Fruit fly (Drosophila melanogaster): ENCODE data around the gene Spase22-23.

The Spase22-23 gene

DNA sequence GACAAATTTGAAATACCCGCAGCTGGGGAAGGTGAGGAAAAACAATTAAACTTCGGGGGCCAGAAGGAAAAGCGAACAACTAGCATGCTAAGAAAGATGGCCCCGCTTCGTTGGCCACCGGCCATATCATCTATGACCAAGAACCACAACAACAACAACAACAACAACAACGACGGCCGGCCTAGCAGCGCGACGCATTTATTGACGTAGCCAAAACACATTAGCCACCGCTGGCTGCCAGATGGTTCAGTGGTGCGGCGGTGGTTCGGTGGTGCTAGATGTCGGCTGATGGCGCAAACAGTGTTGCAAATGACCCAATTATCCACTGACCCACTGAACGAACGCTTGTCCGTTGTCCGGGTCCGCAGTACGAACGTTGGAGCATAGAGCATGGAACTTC is 16.2 kb downstream of the Spase22-23 start:
- TF ChIP-seq CG4360 (GFP tag; IDR thresholded peaks at IDR 0.05) (peak; percentile 66), seq (GFP tag; IDR thresholded peaks at IDR 0.05) (no peak), Hey (tag; optimal IDR thresholded peaks at IDR 0.05) (no peak), pan (optimal IDR thresholded peaks at IDR 0.05) (no peak), pan (GFP tag; optimal IDR thresholded peaks at IDR 0.05 in 1 of 2, IDR thresholded peaks at IDR 0.05 in 1 of 2) (peak in 1 of 2 experiments; percentile 26), bowl (GFP tag; IDR thresholded peaks at IDR 0.05) (no peak), fd102C (GFP tag; optimal IDR thresholded peaks at IDR 0.05) (no peak), H2.0 (GFP tag; IDR thresholded peaks at IDR 0.05) (no peak), Dll (GFP tag; IDR thresholded peaks at IDR 0.05; ENCODE audit: partially characterized antibody) (0 out of 4 replicates have a peak, but pooled peaks have one; percentile 8), CG1832 (GFP tag; optimal IDR thresholded peaks at IDR 0.05) (no peak), usp (GFP tag; optimal IDR thresholded peaks at IDR 0.05) (no peak), onecut (GFP tag; IDR thresholded peaks at IDR 0.05) (no peak), CG32532 (GFP tag; IDR thresholded peaks at IDR 0.05) (0 out of 2 replicates have a peak, but pooled peaks have one; percentile 12), twi (tag; optimal IDR thresholded peaks at IDR 0.05) (peak; percentile 54), vvl (GFP tag; IDR thresholded peaks at IDR 0.05) (peak; percentile 19; the same call in 1 of the 2 replicates), nerfin-2 (GFP tag; IDR thresholded peaks at IDR 0.05; ENCODE audit: partially characterized antibody) (no peak)

DNA sequence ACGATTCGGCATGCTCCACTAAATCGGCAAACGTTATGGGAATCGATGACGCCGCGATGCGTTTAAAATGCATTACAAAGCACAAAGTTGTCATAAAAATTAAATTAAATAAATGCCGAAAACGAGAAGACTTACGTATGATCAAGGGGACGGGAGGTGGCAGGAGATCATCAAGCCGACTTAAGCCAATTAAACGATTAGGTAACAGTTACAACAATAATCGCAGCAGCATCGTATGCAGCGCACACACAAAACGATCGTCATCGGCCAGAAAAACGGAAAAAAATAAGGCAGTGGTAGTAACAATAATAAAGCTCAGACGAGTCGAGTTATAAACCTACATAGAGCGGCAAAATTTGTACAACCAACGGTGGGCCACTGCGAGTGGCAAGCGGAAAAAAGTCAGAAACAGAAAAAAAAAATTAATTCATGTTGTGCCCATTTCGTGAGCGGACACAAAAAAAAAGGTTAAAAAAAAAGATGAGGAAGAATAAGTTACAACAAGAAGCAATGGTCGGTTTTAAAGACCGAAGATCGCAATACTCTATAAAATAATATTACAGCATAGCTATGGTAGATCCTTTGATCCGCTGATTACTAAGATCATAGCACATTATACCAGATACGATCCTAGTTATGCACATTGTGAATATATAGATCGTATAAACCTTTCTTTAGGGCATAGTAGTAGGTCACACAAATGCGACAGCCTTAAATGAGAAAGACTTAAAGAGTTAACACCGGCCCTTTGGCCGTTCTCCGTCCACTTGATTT is 23.3 kb downstream of the Spase22-23 start:
- peak; percentile 48 for TF ChIP-seq Xbp1 (GFP tag; optimal IDR thresholded peaks at IDR 0.05)
- peak; percentile 6 for TF ChIP-seq mam (GFP tag; optimal IDR thresholded peaks at IDR 0.05)
- no peak for TF ChIP-seq Hand (GFP tag; optimal IDR thresholded peaks at IDR 0.05)
- TF ChIP-seq D19A (tag; optimal IDR thresholded peaks at IDR 0.05): peak; percentile 90
- no peak for TF ChIP-seq sim (GFP tag; IDR thresholded peaks at IDR 0.05)
- TF ChIP-seq CG15514 (GFP tag; optimal IDR thresholded peaks at IDR 0.05): peak; percentile 7
- peak; percentile 55; the same call in 2 of the 3 replicates for TF ChIP-seq Mrtf (GFP tag; IDR thresholded peaks at IDR 0.05)
- peak; percentile 17 for TF ChIP-seq jing (GFP tag; optimal IDR thresholded peaks at IDR 0.05)
- no peak for TF ChIP-seq HLHmδ (GFP tag; optimal IDR thresholded peaks at IDR 0.05)
- TF ChIP-seq Hr78 (GFP tag; optimal IDR thresholded peaks at IDR 0.05): peak in 1 of 2 experiments; percentile 36
- peak; percentile 19 for TF ChIP-seq CG12659 (GFP tag; optimal IDR thresholded peaks at IDR 0.05)
- TF ChIP-seq CG6254 (GFP tag; optimal IDR thresholded peaks at IDR 0.05): peak; percentile 31
- peak; percentile 72 for TF ChIP-seq Xrp1 (GFP tag; IDR thresholded peaks at IDR 0.05)
- TF ChIP-seq Gug (GFP tag; IDR thresholded peaks at IDR 0.05): no peak
- peak; percentile 61 for TF ChIP-seq CG12219 (GFP tag; optimal IDR thresholded peaks at IDR 0.05)
- TF ChIP-seq gsb-n (tag; optimal IDR thresholded peaks at IDR 0.05): peak; percentile 34
- peak; percentile 41 for TF ChIP-seq CG14710 (tag; optimal IDR thresholded peaks at IDR 0.05)
- peak; percentile 16 to 53 for TF ChIP-seq Pdp1 (GFP tag; optimal IDR thresholded peaks at IDR 0.05)
- no peak for TF ChIP-seq sens-2 (GFP tag; IDR thresholded peaks at IDR 0.05)
- peak; percentile 41 for TF ChIP-seq CG5245 (GFP tag; optimal IDR thresholded peaks at IDR 0.05)
- TF ChIP-seq repo (GFP tag; optimal IDR thresholded peaks at IDR 0.05): no peak
- peak; percentile 62; the same call in 2 of the 3 replicates for TF ChIP-seq Optix (GFP tag; IDR thresholded peaks at IDR 0.05)
- TF ChIP-seq ci (GFP tag; IDR thresholded peaks at IDR 0.05): peak; percentile 92
- no peak for TF ChIP-seq Antp (GFP tag; optimal IDR thresholded peaks at IDR 0.05)
- TF ChIP-seq phol (tag; optimal IDR thresholded peaks at IDR 0.05): peak; percentile 67
- TF ChIP-seq ap (GFP tag; IDR thresholded peaks at IDR 0.05): no peak
- peak; percentile 73 for TF ChIP-seq CG11504 (tag; optimal IDR thresholded peaks at IDR 0.05)
- TF ChIP-seq CG15073 (GFP tag; optimal IDR thresholded peaks at IDR 0.05): no peak
- no peak for TF ChIP-seq hbn (GFP tag; IDR thresholded peaks at IDR 0.05; ENCODE audit: partially characterized antibody)
- TF ChIP-seq az2 (GFP tag; optimal IDR thresholded peaks at IDR 0.05): peak; percentile 46
- TF ChIP-seq CG1529 (GFP tag; optimal IDR thresholded peaks at IDR 0.05): peak; percentile 37
- TF ChIP-seq pb (GFP tag; optimal IDR thresholded peaks at IDR 0.05): peak; percentile 0
- TF ChIP-seq aop (GFP tag; IDR thresholded peaks at IDR 0.05): no peak
